Worm (Caenorhabditis elegans) whole organism, young adult: ENCODE measurements around the gene F15A4.2.
"Not testable (repeated sequence)": the region's sequence is repeated elsewhere in the genome, so short reads cannot be mapped to it uniquely, and the experiment has no call there.

ENCODE experiments used
- F49E8.2 ChIP-seq: sonication (generic microtip); optimal IDR thresholded peaks from 3 replicates; lab custom pipeline; 2017; ENCODE audit warnings: missing genetic modification characterization, mild to moderate bottlenecking, missing compliant biosample characterization, antibody characterized with exemption, moderate library complexity; ENCODE audit not compliant: insufficient read depth
- F57C9.4 ChIP-seq: sonication (generic microtip); optimal IDR thresholded peaks from 2 replicates; lab custom pipeline; 2017; ENCODE audit warnings: mild to moderate bottlenecking, missing genetic modification characterization, missing compliant biosample characterization
- T07F8.4 ChIP-seq: sonication (generic microtip); optimal IDR thresholded peaks from 2 replicates; lab custom pipeline; 2016; ENCODE audit warnings: mild to moderate bottlenecking, missing genetic modification characterization, moderate library complexity, missing compliant biosample characterization
- atf-7 ChIP-seq: sonication (generic microtip); optimal IDR thresholded peaks from 2 replicates; lab custom pipeline; 2017; ENCODE audit warnings: mild to moderate bottlenecking, missing genetic modification characterization, missing compliant biosample characterization
- ceh-79 ChIP-seq: sonication (generic microtip); optimal IDR thresholded peaks from 2 replicates; lab custom pipeline; 2017; ENCODE audit warnings: mild to moderate bottlenecking, missing genetic modification characterization, missing compliant biosample characterization
- ets-4 ChIP-seq: fragments of 200-800 bp; sonication (Bioruptor generic); optimal IDR thresholded peaks from 2 replicates; lab custom pipeline; 2018; ENCODE audit warnings: mild to moderate bottlenecking, missing genetic modification characterization, missing compliant biosample characterization
- hmg-1.2 ChIP-seq: fragments of 200-800 bp; sonication (Bioruptor generic); IDR thresholded peaks from 2 replicates; pipeline ENCODE4 v1.3.6; 2022; ENCODE audit warnings: missing genetic modification reagents, missing genetic modification characterization, missing compliant biosample characterization
- somi-1 ChIP-seq: fragments of 200-800 bp; sonication (Bioruptor generic); optimal IDR thresholded peaks from 2 replicates; lab custom pipeline; 2018; ENCODE audit warnings: mild to moderate bottlenecking, missing genetic modification characterization, missing compliant biosample characterization
- xnd-1 ChIP-seq: sonication (generic microtip); optimal IDR thresholded peaks from 2 replicates; lab custom pipeline; 2016; ENCODE audit warnings: missing genotype, missing genetic modification reagents, missing genetic modification characterization, missing compliant biosample characterization
- ztf-18 ChIP-seq: sonication (generic microtip); optimal IDR thresholded peaks from 2 replicates; lab custom pipeline; 2016; ENCODE audit warnings: missing genotype, mild to moderate bottlenecking, missing genetic modification characterization, missing compliant biosample characterization

- TF ChIP-seq xnd-1; hmg-1.2 (GFP tag; lab: Robert Waterston, UW); atf-7 (tag; lab: Kevin White, UChicago); somi-1; F49E8.2 (tag; lab: Kevin White, UChicago); ztf-18; T07F8.4 (tag; lab: Kevin White, UChicago); ceh-79 (tag; lab: Kevin White, UChicago); F57C9.4 (tag; lab: Kevin White, UChicago); ets-4 (GFP tag; lab: Kevin White, UChicago): not testable (repeated sequence)
These were observed 21.2 kb upstream of the F15A4.2 start, which contains the start of gene Y57A10C.10 for ce11 chrII:12441164-12441563.
